Fruit fly (Drosophila melanogaster) whole organism, larva: ENCODE data around the gene CG13004.

ENCODE experiments used
- noc ChIP-seq: fragments of 200-800 bp; sonication (Bioruptor generic); optimal IDR thresholded peaks from 3 replicates; lab custom pipeline; 2019; ENCODE audit warnings: missing biosample characterization, mild to moderate bottlenecking, missing genetic modification characterization, moderate library complexity

CG13004 gene

DNA sequence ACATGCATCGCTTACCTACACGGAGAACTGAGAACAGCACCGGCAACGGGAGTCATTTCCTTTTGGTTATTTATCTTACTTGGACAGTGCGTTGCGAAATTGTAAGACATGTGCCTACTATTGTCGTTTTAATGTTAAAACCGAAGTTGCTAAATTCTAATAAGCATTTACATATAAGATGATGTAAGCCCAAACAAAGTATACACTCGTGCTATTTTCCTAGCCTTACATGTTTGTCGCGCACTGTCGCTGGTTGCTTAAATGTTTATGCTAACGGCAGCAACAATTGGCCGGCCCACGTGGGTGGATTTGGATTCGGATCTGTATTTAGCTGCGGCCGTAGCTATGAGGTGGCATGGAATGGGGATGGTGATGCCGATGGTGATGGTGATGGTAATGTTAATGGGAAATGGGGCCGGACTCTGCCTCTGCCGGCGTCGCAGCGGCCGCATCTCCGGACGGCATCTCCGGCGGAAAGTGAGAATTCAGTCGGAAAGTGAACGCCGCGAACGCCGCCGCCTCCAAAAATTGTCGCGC, 24.0 kb downstream of the CG13004 start, which contains the start of gene CG4829:
TSS of gene CG4829 (plus strand) at position 487 of the 537 bp plus-strand sequence.
- peak; percentile 67 for TF ChIP-seq noc (tag; lab: Kevin White, UChicago)

dm6 chrX:16809093-16809492, 26.2 kb downstream of the CG13004 start:
- TF ChIP-seq noc (tag; lab: Kevin White, UChicago), result no peak

dm6 chrX:16808654-16809053, 26.7 kb downstream of the CG13004 start:
- no peak for TF ChIP-seq noc (tag; lab: Kevin White, UChicago)

dm6 chrX:16805768-16806167, 29.6 kb downstream of the CG13004 start, which contains the start of gene ppk28:
Gene ppk28 (plus strand): TSS chrX:16806068.
- no peak for TF ChIP-seq noc (tag; lab: Kevin White, UChicago)

- TF ChIP-seq noc (tag; lab: Kevin White, UChicago), result no peak
Observed at dm6 chrX:16803299-16803698, 32.0 kb downstream of the CG13004 start, which contains the start of the genes Rai1 and CG13005. Gene Rai1 (minus strand): TSS chrX:16803344. Gene CG13005 (plus strand): TSS chrX:16803650.

DNA sequence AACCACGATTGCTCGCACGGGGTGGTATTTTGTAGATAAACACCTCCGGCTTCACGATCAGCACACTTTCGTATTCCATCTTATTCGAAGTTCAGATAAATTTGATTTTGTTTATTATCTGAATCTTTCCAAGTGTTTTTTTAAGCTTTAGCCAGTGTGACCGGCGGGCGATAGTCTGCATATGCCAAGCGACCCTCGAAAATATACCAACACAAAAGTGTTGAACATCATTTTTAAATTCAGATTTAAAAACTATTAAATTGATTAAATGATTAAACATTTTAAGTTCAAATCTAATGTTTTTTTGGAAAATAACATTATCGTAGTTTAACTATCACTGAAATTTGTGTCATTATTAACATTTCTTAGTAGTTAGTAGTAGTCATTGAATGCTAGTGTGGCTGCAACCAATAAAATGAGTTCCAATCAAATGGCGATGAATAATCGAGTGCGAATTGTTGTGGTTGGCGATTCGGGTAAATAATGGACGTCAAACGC, 34.7 kb downstream of the CG13004 start, which contains the start of the genes CG9132 and CG4789:
TSS of gene CG9132 (minus strand) at position 181 of the 498 bp plus-strand sequence.
TSS of gene CG4789 (plus strand) at position 401 of the 498 bp plus-strand sequence.
- TF ChIP-seq noc (tag; lab: Kevin White, UChicago), result no peak

DNA sequence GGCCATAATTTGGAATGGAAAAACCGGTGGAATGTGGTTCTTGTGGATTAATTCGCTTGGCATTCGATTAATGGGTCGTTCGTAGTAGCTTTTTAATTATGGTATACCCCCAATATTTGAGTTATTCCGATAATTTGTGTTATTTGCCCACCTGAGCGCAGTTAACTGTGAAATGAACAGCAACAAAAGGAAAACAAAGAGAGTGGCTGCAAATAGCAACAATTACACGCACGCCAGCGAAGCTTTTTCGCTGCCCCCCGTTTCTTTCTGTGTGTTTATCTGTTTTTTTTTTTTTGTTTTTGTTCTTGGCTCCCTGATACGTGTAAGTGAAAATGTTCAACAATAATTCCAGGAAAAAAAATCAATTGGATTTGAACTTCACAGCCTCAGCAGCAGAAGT, 35.4 kb downstream of the CG13004 start:
- TF ChIP-seq noc (tag; lab: Kevin White, UChicago), result no peak

- TF ChIP-seq noc (tag; lab: Kevin White, UChicago), result no peak
Observed at dm6 chrX:16798166-16798565, 37.2 kb downstream of the CG13004 start.

- no peak for TF ChIP-seq noc (tag; lab: Kevin White, UChicago)
Observed at dm6 chrX:16793129-16793748, 42.1 kb downstream of the CG13004 start.

dm6 chrX:16791920-16792829, 43.1 kb downstream of the CG13004 start, which contains the start of gene CG4768:
Gene CG4768 (plus strand): TSS chrX:16792119.
- no peak for TF ChIP-seq noc (tag; lab: Kevin White, UChicago)

- no peak for TF ChIP-seq noc (tag; lab: Kevin White, UChicago)
Observed at dm6 chrX:16791058-16791457, 44.3 kb downstream of the CG13004 start, which contains the start of gene Rrp45. Gene Rrp45 (minus strand): TSS chrX:16791266.

DNA sequence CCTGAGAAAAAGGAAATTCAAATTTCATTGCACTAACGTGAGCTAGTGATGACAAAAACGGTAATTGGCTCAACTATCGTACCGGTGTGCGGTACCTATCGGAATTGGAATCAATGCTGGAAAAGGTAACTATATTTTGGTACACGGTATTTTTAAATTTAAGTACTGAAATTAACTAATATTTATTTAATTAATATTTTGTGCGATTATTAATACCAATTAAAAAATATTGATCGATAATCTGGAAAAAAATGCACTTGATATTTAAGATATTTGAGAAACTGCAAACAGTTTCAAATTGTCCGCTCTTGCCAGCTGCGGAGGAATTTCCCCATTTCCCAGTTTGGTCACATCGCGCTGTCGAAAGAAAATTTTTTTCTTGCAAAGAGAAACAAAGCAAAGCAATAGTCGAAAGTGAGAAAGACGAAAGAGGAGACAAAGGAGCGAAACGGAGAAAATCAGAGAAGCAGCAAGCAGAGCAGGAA, 47.9 kb downstream of the CG13004 start:
- TF ChIP-seq noc (tag; lab: Kevin White, UChicago), result peak; percentile 9

- no peak for TF ChIP-seq noc (tag; lab: Kevin White, UChicago)
Observed at dm6 chrX:16786860-16787415, 48.4 kb downstream of the CG13004 start, which contains the start of the genes CG9609 and Sap30. Gene CG9609 (minus strand): TSS chrX:16787008. Gene Sap30 (plus strand): TSS chrX:16787283.

dm6 chrX:16783743-16784142, 51.6 kb downstream of the CG13004 start, which contains the start of gene mRpL22:
Gene mRpL22 (plus strand): TSS chrX:16783933.
- no peak for TF ChIP-seq noc (tag; lab: Kevin White, UChicago)
